Fruit fly (Drosophila melanogaster) whole organism, embryonic: ENCODE data around the gene CG33647.

Experiments
- ATbp ChIP-seq: fragments of 200-800 bp; sonication (Bioruptor generic); optimal IDR thresholded peaks from 2 replicates; lab custom pipeline; 2017; ENCODE audit warnings: missing biosample characterization, mild to moderate bottlenecking, missing genetic modification characterization, missing genetic modification reagents
- Atf-2 ChIP-seq: fragments of 200-800 bp; sonication (Bioruptor generic); optimal IDR thresholded peaks from 2 replicates; lab custom pipeline; 2016; ENCODE audit warnings: missing biosample characterization, missing genetic modification characterization
- C15 ChIP-seq: fragments of 200-800 bp; sonication (Bioruptor generic); IDR thresholded peaks from 3 replicates; pipeline ENCODE4 v1.3.6; 2022; ENCODE audit warnings: missing biosample characterization, missing genetic modification characterization
- CG10147 ChIP-seq: fragments of 200-800 bp; sonication (Bioruptor generic); optimal IDR thresholded peaks from 2 replicates; lab custom pipeline; 2019; ENCODE audit warnings: missing biosample characterization, mild to moderate bottlenecking, missing genetic modification characterization, moderate library complexity
- CG10267 ChIP-seq: fragments of 200-800 bp; sonication (Bioruptor generic); optimal IDR thresholded peaks from 2 replicates; lab custom pipeline; 2018; ENCODE audit warnings: missing biosample characterization, mild to moderate bottlenecking, missing genetic modification characterization, moderate library complexity
- CG12942 ChIP-seq: fragments of 200-800 bp; sonication (Bioruptor generic); optimal IDR thresholded peaks from 3 replicates; lab custom pipeline; 2016; ENCODE audit warnings: missing biosample characterization, missing genetic modification characterization
- CG13123 ChIP-seq: fragments of 200-800 bp; sonication (Bioruptor generic); optimal IDR thresholded peaks from 2 replicates; lab custom pipeline; 2016; ENCODE audit warnings: missing biosample characterization, missing genetic modification characterization
- CG14014 ChIP-seq: fragments of 200-800 bp; sonication (Bioruptor generic); IDR thresholded peaks from 2 replicates; pipeline ENCODE4 v1.3.6; 2022; ENCODE audit warnings: missing biosample characterization, missing genetic modification characterization
- CG14710 ChIP-seq: fragments of 200-800 bp; sonication (Bioruptor generic); optimal IDR thresholded peaks from 3 replicates; lab custom pipeline; 2019; ENCODE audit warnings: missing biosample characterization, mild to moderate bottlenecking, missing genetic modification characterization, moderate library complexity
- CG14860 ChIP-seq: fragments of 200-800 bp; sonication (Bioruptor generic); IDR thresholded peaks from 3 replicates; pipeline ENCODE4 v1.3.6; 2022; ENCODE audit warnings: missing biosample characterization, missing genetic modification characterization; ENCODE audit not compliant: partially characterized antibody
- CG15601 ChIP-seq: fragments of 200-800 bp; sonication (Bioruptor generic); optimal IDR thresholded peaks from 3 replicates; lab custom pipeline; 2019; ENCODE audit warnings: missing biosample characterization, mild to moderate bottlenecking, missing genetic modification characterization, moderate library complexity
- CG16779 ChIP-seq: fragments of 200-800 bp; sonication (Bioruptor generic); IDR thresholded peaks from 2 replicates; pipeline ENCODE4 v1.3.6; 2022; ENCODE audit warnings: missing biosample characterization, missing genetic modification characterization
- CG17385 ChIP-seq: fragments of 200-800 bp; sonication (Bioruptor generic); optimal IDR thresholded peaks from 3 replicates; lab custom pipeline; 2018; ENCODE audit warnings: missing biosample characterization, mild to moderate bottlenecking, missing genetic modification characterization
- CG1792 ChIP-seq: fragments of 200-800 bp; sonication (Bioruptor generic); optimal IDR thresholded peaks from 2 replicates; lab custom pipeline; 2016; ENCODE audit warnings: missing biosample characterization, missing genetic modification characterization
- CG18011 ChIP-seq: fragments of 200-800 bp; sonication (Bioruptor generic); optimal IDR thresholded peaks from 2 replicates; lab custom pipeline; 2017; ENCODE audit warnings: missing biosample characterization, missing genetic modification characterization, mild to moderate bottlenecking, moderate library complexity, missing genotype
- CG18599 ChIP-seq: fragments of 200-800 bp; sonication (Bioruptor generic); optimal IDR thresholded peaks from 3 replicates; lab custom pipeline; 2017; ENCODE audit warnings: missing biosample characterization, missing genetic modification characterization, mild to moderate bottlenecking, moderate library complexity, missing genetic modification reagents
- CG2678 ChIP-seq: fragments of 200-800 bp; sonication (Bioruptor generic); optimal IDR thresholded peaks from 3 replicates; lab custom pipeline; 2019; ENCODE audit warnings: missing biosample characterization, mild to moderate bottlenecking, missing genetic modification characterization, moderate library complexity
- CG2712 ChIP-seq: fragments of 200-800 bp; optimal IDR thresholded peaks from 3 replicates; lab custom pipeline; 2019; ENCODE audit warnings: missing biosample characterization, mild to moderate bottlenecking, missing genetic modification characterization, moderate library complexity
- CG30403 ChIP-seq: fragments of 200-800 bp; sonication (Bioruptor generic); optimal IDR thresholded peaks from 3 replicates; lab custom pipeline; 2016; ENCODE audit warnings: missing biosample characterization, missing genetic modification characterization
- CG3065 ChIP-seq: fragments of 200-800 bp; sonication (Bioruptor generic); optimal IDR thresholded peaks from 2 replicates; lab custom pipeline; 2016; ENCODE audit warnings: missing biosample characterization, missing genetic modification characterization
- CG33557 ChIP-seq: fragments of 200-800 bp; sonication (Bioruptor generic); optimal IDR thresholded peaks from 2 replicates; lab custom pipeline; 2019; ENCODE audit warnings: missing biosample characterization, mild to moderate bottlenecking, missing genetic modification characterization, moderate library complexity
- CG34376 ChIP-seq: fragments of 200-800 bp; sonication (Bioruptor generic); optimal IDR thresholded peaks from 2 replicates; lab custom pipeline; 2018; ENCODE audit warnings: missing biosample characterization, mild to moderate bottlenecking, missing genetic modification characterization
- CG6765 ChIP-seq: fragments of 200-800 bp; sonication (Bioruptor generic); optimal IDR thresholded peaks from 3 replicates; lab custom pipeline; 2017; ENCODE audit warnings: missing biosample characterization, mild to moderate bottlenecking, missing genetic modification characterization
- CG6813 ChIP-seq: fragments of 200-800 bp; sonication (Bioruptor generic); optimal IDR thresholded peaks from 2 replicates; lab custom pipeline; 2017; ENCODE audit warnings: missing biosample characterization, missing genetic modification characterization, mild to moderate bottlenecking, moderate library complexity, missing genetic modification reagents
- CG9609 ChIP-seq: fragments of 200-800 bp; sonication (Bioruptor generic); optimal IDR thresholded peaks from 3 replicates; lab custom pipeline; 2016; ENCODE audit warnings: missing biosample characterization, missing genetic modification characterization
- Dref ChIP-seq: fragments of 200-800 bp; sonication (Bioruptor generic); IDR thresholded peaks from 2 replicates; pipeline ENCODE4 v1.3.6; 2022; ENCODE audit warnings: missing biosample characterization, missing genetic modification characterization
- Fer3 ChIP-seq: fragments of 200-800 bp; sonication (Bioruptor generic); optimal IDR thresholded peaks from 2 replicates; lab custom pipeline; 2018; ENCODE audit warnings: missing biosample characterization, mild to moderate bottlenecking, missing genetic modification characterization, moderate library complexity
- Hey ChIP-seq: fragments of 200-800 bp; sonication (Bioruptor generic); optimal IDR thresholded peaks from 3 replicates; lab custom pipeline; 2018; ENCODE audit warnings: missing biosample characterization, mild to moderate bottlenecking, missing genetic modification characterization
- Nf-YB ChIP-seq: fragments of 200-800 bp; sonication (Bioruptor generic); optimal IDR thresholded peaks from 3 replicates; lab custom pipeline; 2019; ENCODE audit warnings: missing biosample characterization, mild to moderate bottlenecking, missing genetic modification characterization, moderate library complexity
- Oli ChIP-seq: fragments of 200-800 bp; sonication (Bioruptor generic); optimal IDR thresholded peaks from 2 replicates; lab custom pipeline; 2018; ENCODE audit warnings: missing biosample characterization, mild to moderate bottlenecking, missing genetic modification characterization, moderate library complexity
- Side ChIP-seq: fragments of 200-800 bp; sonication (Bioruptor generic); optimal IDR thresholded peaks from 2 replicates; lab custom pipeline; 2016; ENCODE audit warnings: missing biosample characterization, missing genetic modification characterization
- Sox102F ChIP-seq: fragments of 200-800 bp; sonication (Bioruptor generic); optimal IDR thresholded peaks from 2 replicates; lab custom pipeline; 2018; ENCODE audit warnings: missing biosample characterization, mild to moderate bottlenecking, missing genetic modification characterization, moderate library complexity
- chinmo ChIP-seq: fragments of 200-800 bp; sonication (Bioruptor generic); IDR thresholded peaks from 4 replicates; pipeline ENCODE4 v1.3.6; 2022; ENCODE audit warnings: missing biosample characterization, missing genetic modification characterization; ENCODE audit not compliant: partially characterized antibody
- cwo ChIP-seq: fragments of 200-800 bp; sonication (Bioruptor generic); optimal IDR thresholded peaks from 3 replicates; lab custom pipeline; 2017; ENCODE audit warnings: missing biosample characterization, missing genetic modification characterization, mild to moderate bottlenecking, moderate library complexity, missing genetic modification reagents
- danr ChIP-seq: fragments of 200-800 bp; sonication (Bioruptor generic); IDR thresholded peaks from 2 replicates; pipeline ENCODE4 v1.3.6; 2022; ENCODE audit warnings: missing biosample characterization, missing genetic modification characterization
- dmrt11E ChIP-seq: fragments of 200-800 bp; sonication (Bioruptor generic); optimal IDR thresholded peaks from 3 replicates; lab custom pipeline; 2018; ENCODE audit warnings: missing biosample characterization, mild to moderate bottlenecking, missing genetic modification characterization, moderate library complexity
- dysf ChIP-seq: fragments of 200-800 bp; sonication (Bioruptor generic); IDR thresholded peaks from 3 replicates; pipeline ENCODE4 v1.3.6; 2022; ENCODE audit warnings: missing biosample characterization, missing genetic modification characterization
- grau ChIP-seq: fragments of 200-800 bp; optimal IDR thresholded peaks from 3 replicates; lab custom pipeline; 2019; ENCODE audit warnings: missing biosample characterization, mild to moderate bottlenecking, missing genetic modification characterization, moderate library complexity
- gsb-n ChIP-seq: fragments of 200-800 bp; sonication (Bioruptor generic); optimal IDR thresholded peaks from 3 replicates; lab custom pipeline; 2018; ENCODE audit warnings: missing biosample characterization, mild to moderate bottlenecking, missing genetic modification characterization
- lab ChIP-seq: fragments of 200-800 bp; sonication (Bioruptor generic); optimal IDR thresholded peaks from 3 replicates; lab custom pipeline; 2017; ENCODE audit warnings: missing biosample characterization, missing genetic modification characterization, mild to moderate bottlenecking, moderate library complexity, missing genetic modification reagents
- mam ChIP-seq: fragments of 200-800 bp; sonication (Bioruptor generic); optimal IDR thresholded peaks from 3 replicates; lab custom pipeline; 2016; ENCODE audit warnings: missing biosample characterization, missing genetic modification characterization
- mld ChIP-seq: fragments of 200-800 bp; sonication (Bioruptor generic); IDR thresholded peaks from 3 replicates; pipeline ENCODE4 v1.3.6; 2022; ENCODE audit warnings: missing biosample characterization, missing genetic modification characterization; ENCODE audit not compliant: partially characterized antibody
- odd ChIP-seq: fragments of 200-800 bp; sonication (Bioruptor generic); optimal IDR thresholded peaks from 2 replicates; lab custom pipeline; 2017; ENCODE audit warnings: missing biosample characterization, mild to moderate bottlenecking, missing genetic modification characterization
- onecut ChIP-seq: fragments of 200-800 bp; sonication (Bioruptor generic); IDR thresholded peaks from 2 replicates; pipeline ENCODE4 v1.3.6; 2022; ENCODE audit warnings: missing biosample characterization, missing genetic modification characterization
- row ChIP-seq: fragments of 200-800 bp; sonication (Bioruptor generic); IDR thresholded peaks from 3 replicates; pipeline ENCODE4 v1.3.6; 2022; ENCODE audit warnings: missing biosample characterization, missing genetic modification characterization
- slbo ChIP-seq: fragments of 200-800 bp; sonication (Bioruptor generic); IDR thresholded peaks from 2 replicates; pipeline ENCODE4 v1.3.6; 2022; ENCODE audit warnings: missing biosample characterization, missing genetic modification characterization
- tna ChIP-seq: fragments of 200-800 bp; sonication (Bioruptor generic); IDR thresholded peaks from 2 replicates; pipeline ENCODE4 v1.3.6; 2022; ENCODE audit warnings: missing biosample characterization, missing genetic modification characterization; ENCODE audit not compliant: partially characterized antibody
- trem ChIP-seq: fragments of 200-800 bp; optimal IDR thresholded peaks from 3 replicates; lab custom pipeline; 2019; ENCODE audit warnings: missing biosample characterization, mild to moderate bottlenecking, missing genetic modification characterization, moderate library complexity
- tx ChIP-seq: fragments of 200-800 bp; sonication (Bioruptor generic); optimal IDR thresholded peaks from 2 replicates; lab custom pipeline; 2016; ENCODE audit warnings: missing biosample characterization, missing genetic modification characterization

The CG33647 gene

dm6 chr3L:19251643-19252042 lies 15.5 kb downstream of the CG33647 start:
- TF ChIP-seq slbo (GFP tag; lab: Robert Waterston, UW) (0 out of 2 replicates have a peak, but pooled peaks have one; percentile 16), cwo (GFP tag; lab: Kevin White, UChicago) (peak; percentile 28), Dref (GFP tag; lab: Robert Waterston, UW) (no peak), mam (GFP tag; lab: Kevin White, UChicago) (no peak), CG18011 (no peak), Sox102F (peak; percentile 52), ATbp (GFP tag; lab: Kevin White, UChicago) (peak; percentile 1), CG14860 (GFP tag; lab: Robert Waterston, UW) (no peak), dmrt11E (tag; lab: Kevin White, UChicago) (peak; percentile 1), CG2712 (tag; lab: Kevin White, UChicago) (peak; percentile 55), gsb-n (tag; lab: Kevin White, UChicago) (no peak), Atf-2 (no peak), CG3065 (GFP tag; lab: Kevin White, UChicago) (no peak), CG2678 (tag; lab: Kevin White, UChicago) (peak; percentile 64), odd (no peak), CG16779 (GFP tag; lab: Robert Waterston, UW) (no peak), C15 (GFP tag; lab: Robert Waterston, UW) (no peak), trem (tag; lab: Kevin White, UChicago) (peak; percentile 5), grau (tag; lab: Kevin White, UChicago) (peak; percentile 55), CG6813 (GFP tag; lab: Kevin White, UChicago) (no peak), tna (GFP tag; lab: Robert Waterston, UW) (no peak), mld (GFP tag; lab: Robert Waterston, UW) (no peak), CG1792 (GFP tag; lab: Kevin White, UChicago) (no peak), CG33557 (GFP tag; lab: Kevin White, UChicago) (no peak), CG14710 (tag; lab: Kevin White, UChicago) (peak; percentile 20), CG12942 (GFP tag; lab: Kevin White, UChicago) (no peak), Hey (tag; lab: Kevin White, UChicago) (no peak), onecut (GFP tag; lab: Robert Waterston, UW) (no peak), CG15601 (peak; percentile 26), CG18599 (GFP tag; lab: Kevin White, UChicago) (peak; percentile 58), Oli (tag; lab: Kevin White, UChicago) (peak; percentile 46), Nf-YB (no peak), dysf (GFP tag; lab: Robert Waterston, UW) (0 out of 3 replicates have a peak, but pooled peaks have one; percentile 29), lab (GFP tag; lab: Kevin White, UChicago) (peak; percentile 50), CG6765 (GFP tag; lab: Kevin White, UChicago) (peak; percentile 5), CG30403 (GFP tag; lab: Kevin White, UChicago) (peak; percentile 25), Side (GFP tag; lab: Kevin White, UChicago) (no peak), chinmo (GFP tag; lab: Robert Waterston, UW) (no peak), CG34376 (GFP tag; lab: Kevin White, UChicago) (no peak), CG9609 (GFP tag; lab: Kevin White, UChicago) (no peak), danr (GFP tag; lab: Robert Waterston, UW) (no peak), CG10267 (tag; lab: Kevin White, UChicago) (peak; percentile 19), row (GFP tag; lab: Robert Waterston, UW) (peak; percentile 43; the same call in 2 of the 3 replicates), tx (GFP tag; lab: Kevin White, UChicago) (no peak), CG13123 (GFP tag; lab: Kevin White, UChicago) (no peak), CG17385 (peak; percentile 8), CG14014 (GFP tag; lab: Robert Waterston, UW) (0 out of 2 replicates have a peak, but pooled peaks have one; percentile 10), Fer3 (no peak), CG10147 (GFP tag; lab: Kevin White, UChicago) (peak; percentile 26)
